Worm (Caenorhabditis elegans) whole organism, L1 larva: ENCODE measurements around the gene W01C8.1.

Experiments used
- C16A3.4 ChIP-seq: fragments of 150-350 bp; optimal IDR thresholded peaks from 2 replicates; lab custom pipeline; 2014; ENCODE audit warnings: missing biosample characterization, missing genetic modification characterization
- C34B4.2 ChIP-seq: sonication (generic microtip); optimal IDR thresholded peaks from 2 replicates; lab custom pipeline; 2017; ENCODE audit warnings: mild to moderate bottlenecking, missing genetic modification characterization, missing compliant biosample characterization
- ama-1 ChIP-seq: fragments of 150-350 bp; optimal IDR thresholded peaks from 2 replicates; lab custom pipeline; 2014
- blmp-1 ChIP-seq: fragments of 150-350 bp; optimal IDR thresholded peaks from 2 replicates; lab custom pipeline; 2014; ENCODE audit warnings: missing biosample characterization, missing genetic modification characterization
- efl-1 ChIP-seq, 4 experiments: fragments of 150-350 bp; optimal IDR thresholded peaks in 3 of 4; peaks in 1 of 4; 1 replicate in 1 of 4; 2 replicates in 3 of 4; lab custom pipeline; 2014; ENCODE audit warnings: missing biosample characterization in 2 of 4, missing genetic modification characterization in 2 of 4, missing genetic modification reagents in 2 of 4
- efl-3 ChIP-seq: fragments of 200-800 bp; sonication (Bioruptor generic); optimal IDR thresholded peaks from 2 replicates; lab custom pipeline; 2018; ENCODE audit warnings: mild to moderate bottlenecking, missing genetic modification characterization, missing compliant biosample characterization
- elt-2 ChIP-seq: sonication (generic microtip); optimal IDR thresholded peaks from 2 replicates; lab custom pipeline; 2016; ENCODE audit warnings: missing genetic modification characterization, mild to moderate bottlenecking, inconsistent platforms, missing compliant biosample characterization, missing genetic modification reagents
- elt-3 ChIP-seq, 6 experiments: fragments of 150-350 bp in 1 of 6; sonication (generic microtip); optimal IDR thresholded peaks; 2 replicates each; lab custom pipeline; 2017 to 2018; ENCODE audit warnings: missing biosample characterization in 6 of 6, missing genetic modification characterization in 6 of 6, inconsistent platforms in 1 of 6
- fkh-8 ChIP-seq: sonication (generic microtip); optimal IDR thresholded peaks from 2 replicates; lab custom pipeline; 2016; ENCODE audit warnings: mild to moderate bottlenecking, missing genetic modification characterization, missing compliant biosample characterization
- lin-13 ChIP-seq: fragments of 150-350 bp; optimal IDR thresholded peaks from 2 replicates; lab custom pipeline; 2014; ENCODE audit warnings: missing biosample characterization, missing genetic modification reagents, missing genetic modification characterization
- lin-14 ChIP-seq: fragments of 200-800 bp; sonication (Bioruptor generic); optimal IDR thresholded peaks from 2 replicates; lab custom pipeline; 2018; ENCODE audit warnings: mild to moderate bottlenecking, missing genetic modification characterization, moderate library complexity, missing compliant biosample characterization
- lin-35 ChIP-seq, 2 experiments: fragments of 150-350 bp; optimal IDR thresholded peaks; 2 replicates each; lab custom pipeline; 2014; ENCODE audit warnings: missing biosample characterization in 2 of 2, missing genetic modification characterization in 2 of 2, missing genetic modification reagents in 2 of 2
- lsy-2 ChIP-seq, 2 experiments: fragments of 150-350 bp; optimal IDR thresholded peaks; 2 replicates each; lab custom pipeline; 2014; ENCODE audit warnings: missing biosample characterization in 2 of 2, missing genetic modification characterization in 2 of 2
- mdl-1 ChIP-seq, 2 experiments: fragments of 150-350 bp; optimal IDR thresholded peaks; 2 replicates each; lab custom pipeline; 2014 to 2017; ENCODE audit warnings: missing biosample characterization in 2 of 2, missing genetic modification characterization in 2 of 2, inconsistent platforms in 1 of 2
- nhr-12 ChIP-seq: sonication (generic microtip); optimal IDR thresholded peaks from 2 replicates; lab custom pipeline; 2017; ENCODE audit warnings: missing biosample characterization, missing genetic modification characterization
- nhr-19 ChIP-seq: fragments of 200-800 bp; sonication (Bioruptor generic); conservative IDR thresholded peaks from 2 replicates; pipeline ENCODE4 v1.3.6; 2022; ENCODE audit warnings: missing genetic modification characterization, missing compliant biosample characterization
- nhr-20 ChIP-seq: sonication (generic microtip); optimal IDR thresholded peaks from 2 replicates; lab custom pipeline; 2016; ENCODE audit warnings: mild to moderate bottlenecking, missing genetic modification characterization, missing compliant biosample characterization
- nhr-28 ChIP-seq: fragments of 150-350 bp; optimal IDR thresholded peaks from 2 replicates; lab custom pipeline; 2014; ENCODE audit warnings: missing biosample characterization, missing genetic modification characterization
- nhr-71 ChIP-seq: sonication (generic microtip); optimal IDR thresholded peaks from 2 replicates; lab custom pipeline; 2016; ENCODE audit warnings: mild to moderate bottlenecking, missing genetic modification characterization, moderate library complexity, missing compliant biosample characterization
- nhr-77 ChIP-seq: fragments of 150-350 bp; optimal IDR thresholded peaks from 2 replicates; lab custom pipeline; 2014; ENCODE audit warnings: missing biosample characterization, missing genetic modification characterization
- nhr-85 ChIP-seq: sonication (generic microtip); peaks from one replicate; lab custom pipeline; 2016; ENCODE audit warnings: missing genetic modification characterization, inconsistent platforms, missing compliant biosample characterization
- nhr-90 ChIP-seq: sonication (generic microtip); optimal IDR thresholded peaks from 2 replicates; lab custom pipeline; 2016; ENCODE audit warnings: mild to moderate bottlenecking, missing genetic modification characterization, missing compliant biosample characterization; ENCODE audit not compliant: poor library complexity
- pax-3 ChIP-seq: fragments of 200-800 bp; sonication (Bioruptor generic); optimal IDR thresholded peaks from 2 replicates; lab custom pipeline; 2018; ENCODE audit warnings: mild to moderate bottlenecking, missing genetic modification characterization, moderate library complexity, missing compliant biosample characterization
- pqm-1 ChIP-seq: sonication (generic microtip); optimal IDR thresholded peaks from 3 replicates; lab custom pipeline; 2017; ENCODE audit warnings: missing biosample characterization, missing genetic modification characterization
- skn-1 ChIP-seq: fragments of 150-350 bp; optimal IDR thresholded peaks from 2 replicates; lab custom pipeline; 2014; ENCODE audit warnings: missing biosample characterization, missing genetic modification characterization
- swsn-7 ChIP-seq: sonication (generic microtip); optimal IDR thresholded peaks from 2 replicates; lab custom pipeline; 2016; ENCODE audit warnings: missing genetic modification characterization, missing compliant biosample characterization
- tlp-1 ChIP-seq: fragments of 150-350 bp; optimal IDR thresholded peaks from 2 replicates; lab custom pipeline; 2014; ENCODE audit warnings: missing biosample characterization, missing genetic modification characterization
- unc-130 ChIP-seq: fragments of 150-350 bp; optimal IDR thresholded peaks from 2 replicates; lab custom pipeline; 2017; ENCODE audit warnings: missing biosample characterization, missing genetic modification characterization, inconsistent platforms
- unc-30 ChIP-seq: sonication (generic microtip); optimal IDR thresholded peaks from 2 replicates; lab custom pipeline; 2017; ENCODE audit warnings: missing biosample characterization, missing genetic modification characterization
- unc-62 ChIP-seq: fragments of 150-350 bp; optimal IDR thresholded peaks from 2 replicates; lab custom pipeline; 2014; ENCODE audit warnings: missing biosample characterization, missing genetic modification reagents, missing genetic modification characterization
- zip-4 ChIP-seq: fragments of 200-800 bp; sonication (Bioruptor generic); optimal IDR thresholded peaks from 2 replicates; lab custom pipeline; 2018; ENCODE audit warnings: mild to moderate bottlenecking, missing genetic modification characterization, moderate library complexity, missing compliant biosample characterization
- ztf-4 ChIP-seq: fragments of 150-350 bp; optimal IDR thresholded peaks from 2 replicates; lab custom pipeline; 2014; ENCODE audit warnings: missing biosample characterization, missing genetic modification characterization

W01C8.1 gene

DNA sequence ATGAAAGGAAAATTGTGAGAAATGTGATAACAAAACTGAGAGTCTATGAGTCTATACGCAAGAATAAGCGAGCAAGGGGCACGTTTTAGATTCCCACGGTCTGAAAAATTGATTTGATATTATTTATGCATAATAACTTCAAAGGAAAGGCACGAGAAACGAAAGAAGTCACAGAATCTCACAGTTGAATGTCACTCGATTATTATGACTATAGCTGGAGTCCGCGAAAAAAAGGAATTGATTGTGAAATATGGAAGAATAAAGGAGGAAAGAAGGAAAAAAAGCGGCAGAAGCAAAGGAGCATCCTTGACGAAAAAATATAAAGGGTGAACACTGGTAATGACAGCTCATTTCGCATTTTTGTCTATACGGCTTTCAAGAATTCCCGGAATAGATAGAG lies 18.4 kb downstream of the W01C8.1 start, which contains the start of gene cat-1:
cat-1 (minus strand) TSS at position 101 of the 400 bp plus-strand sequence.
- TF ChIP-seq zip-4 (GFP tag; lab: Kevin White, UChicago), result no peak
- no peak for TF ChIP-seq elt-2 (tag; lab: Kevin White, UChicago)
- no peak for TF ChIP-seq pax-3
- no peak for TF ChIP-seq nhr-12
- TF ChIP-seq lin-13 (GFP tag; lab: Kevin White, UChicago), result no peak
- no peak for TF ChIP-seq ztf-4 (tag; lab: Kevin White, UChicago)
- no peak for TF ChIP-seq pqm-1
- no peak for TF ChIP-seq C16A3.4 (tag; lab: Kevin White, UChicago)

DNA sequence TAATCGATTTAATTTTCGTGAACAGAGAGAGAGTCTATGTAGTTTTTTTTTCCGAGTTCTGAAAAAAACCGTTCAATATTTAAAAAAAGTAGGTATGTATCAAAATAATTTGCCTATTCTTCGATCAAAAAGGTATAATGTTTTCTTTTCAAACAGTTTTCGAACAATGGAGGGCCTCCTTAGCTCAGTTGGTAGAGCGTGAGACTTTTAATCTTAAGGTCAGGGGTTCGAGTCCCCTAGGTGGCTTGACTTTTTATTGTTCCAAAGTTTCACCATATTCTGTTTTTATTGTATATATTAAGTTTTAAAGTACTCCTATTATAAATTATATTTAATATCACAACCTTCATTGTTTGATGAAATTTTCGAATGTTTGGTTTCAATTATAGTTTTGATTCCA lies 21.3 kb downstream of the W01C8.1 start:
- TF ChIP-seq nhr-90 (tag; lab: Kevin White, UChicago), result peak; percentile 46
- peak; percentile 5 for TF ChIP-seq elt-2 (tag; lab: Kevin White, UChicago)
- no peak for TF ChIP-seq unc-62 (GFP tag; lab: Kevin White, UChicago)
- peak; percentile 51 for TF ChIP-seq nhr-85
- peak in 1 of 2 experiments; percentile 22 for TF ChIP-seq lin-35 (GFP tag; optimal IDR thresholded peaks at IDR 0.05; lab: Kevin White, UChicago)
- TF ChIP-seq nhr-28, result no peak

DNA sequence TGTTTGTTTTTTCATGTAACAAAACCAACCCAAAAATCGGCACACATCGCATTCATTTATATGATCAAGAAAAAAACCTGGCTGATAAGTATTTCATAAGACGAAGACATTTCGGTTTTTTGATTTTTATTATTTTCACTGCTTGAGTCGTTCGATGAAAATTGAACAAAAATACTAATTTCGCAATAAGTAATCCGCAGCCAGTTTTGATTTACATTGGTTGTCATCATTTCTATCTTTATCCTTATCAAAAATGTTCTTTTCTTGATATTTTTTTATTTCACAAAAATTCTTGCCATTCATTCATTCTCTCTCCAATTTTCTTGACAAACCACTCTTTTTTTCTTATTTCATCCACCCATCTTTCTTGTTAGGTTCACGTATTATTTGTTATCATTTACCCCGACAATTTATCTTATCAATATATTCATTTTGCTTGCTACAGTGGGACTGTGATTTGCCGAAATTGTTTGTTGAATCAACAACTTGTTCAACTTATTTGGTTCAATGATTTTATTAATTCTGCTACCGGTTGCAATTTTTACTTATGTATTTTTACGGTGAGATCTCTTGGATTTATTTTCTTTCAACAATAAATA lies 22.0 kb downstream of the W01C8.1 start, which contains the start of gene cyp-43A1:
cyp-43A1 (plus strand) TSS at position 446 of the 599 bp plus-strand sequence.
- TF ChIP-seq nhr-20 (tag; lab: Kevin White, UChicago) (peak; percentile 6), blmp-1 (tag; lab: Kevin White, UChicago) (peak; percentile 7), elt-3 (tag; optimal IDR thresholded peaks at IDR 0.05; lab: Kevin White, UChicago) (peak in 4 of 6 experiments; percentile 61 to 78 (median 68)), elt-2 (tag; lab: Kevin White, UChicago) (peak; percentile 62), skn-1 (tag; lab: Kevin White, UChicago) (peak; percentile 60), nhr-19 (GFP tag; lab: Robert Waterston, UW) (no peak), tlp-1 (tag; lab: Kevin White, UChicago) (no peak), lin-14 (GFP tag; lab: Kevin White, UChicago) (peak; percentile 26)
- TF ChIP-seq, all 84 proteins: peak for 6

DNA sequence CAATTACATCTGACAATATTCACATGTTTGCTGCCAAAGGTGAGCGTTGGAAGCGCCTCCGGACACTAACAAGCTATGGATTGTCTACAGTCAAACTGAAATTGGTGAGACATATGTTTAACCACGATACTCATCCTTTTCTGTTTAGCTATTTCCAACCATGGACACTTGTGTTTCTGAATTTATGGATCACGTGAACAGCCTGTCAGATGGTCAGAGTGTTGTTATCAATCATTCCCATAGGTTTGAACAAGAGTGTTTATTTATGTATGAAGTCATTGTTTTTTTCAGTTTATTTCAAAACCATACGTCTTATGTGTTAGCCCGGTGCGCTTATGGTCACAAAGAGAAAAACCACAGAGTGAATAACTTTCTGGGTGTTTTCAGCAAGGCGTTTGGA lies 23.2 kb downstream of the W01C8.1 start:
- TF ChIP-seq lsy-2 (tag; optimal IDR thresholded peaks at IDR 0.05; lab: Kevin White, UChicago) (no peak), nhr-90 (tag; lab: Kevin White, UChicago) (peak; percentile 27), nhr-71 (tag; lab: Kevin White, UChicago) (peak; percentile 35), lin-35 (GFP tag; optimal IDR thresholded peaks at IDR 0.05; lab: Kevin White, UChicago) (peak in 1 of 2 experiments; percentile 53), efl-3 (GFP tag; lab: Kevin White, UChicago) (no peak), efl-1 (optimal IDR thresholded peaks at IDR 0.05; lab: Kevin White, UChicago) (no peak), efl-1 (GFP tag; optimal IDR thresholded peaks at IDR 0.05 in 1 of 2; lab: Kevin White, UChicago) (peak in 1 of 2 experiments; percentile 29), ama-1 (lab: Kevin White, UChicago) (no peak), elt-3 (tag; optimal IDR thresholded peaks at IDR 0.05; lab: Kevin White, UChicago) (peak in 1 of 6 experiments; percentile 24), unc-30 (tag; lab: Kevin White, UChicago) (no peak), fkh-8 (no peak), nhr-28 (no peak), nhr-20 (tag; lab: Kevin White, UChicago) (peak; percentile 36)

DNA sequence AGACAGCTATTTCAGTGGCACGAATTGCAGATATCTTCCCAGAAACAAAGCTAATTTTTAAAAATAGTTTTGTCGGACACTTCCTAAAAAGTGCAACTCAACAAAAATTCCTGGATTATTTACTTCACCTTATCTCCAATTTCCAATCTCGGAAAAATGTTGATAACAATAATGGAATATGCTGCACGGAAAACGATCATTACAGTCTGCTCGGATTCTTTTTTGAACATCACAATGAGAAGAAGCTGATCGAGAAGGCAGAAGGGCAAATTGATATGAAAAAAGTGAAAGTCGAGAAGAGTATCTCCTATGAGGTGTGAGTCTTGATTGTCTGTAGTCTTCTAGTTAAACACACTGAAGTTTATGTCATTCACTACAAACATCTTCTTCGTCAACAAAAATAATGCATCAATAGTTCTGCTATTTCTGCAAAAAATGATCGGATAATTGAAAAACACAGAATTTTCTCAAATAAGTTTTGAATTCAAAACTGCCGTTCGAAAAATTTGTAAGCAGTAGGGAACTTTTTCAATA lies 23.7 kb downstream of the W01C8.1 start:
- TF ChIP-seq efl-1 (optimal IDR thresholded peaks at IDR 0.05; lab: Kevin White, UChicago) (no peak), efl-1 (GFP tag; optimal IDR thresholded peaks at IDR 0.05 in 1 of 2; lab: Kevin White, UChicago) (peak in 1 of 2 experiments; percentile 18), mdl-1 (tag; optimal IDR thresholded peaks at IDR 0.05; lab: Kevin White, UChicago) (no peak), elt-2 (tag; lab: Kevin White, UChicago) (peak; percentile 22)

DNA sequence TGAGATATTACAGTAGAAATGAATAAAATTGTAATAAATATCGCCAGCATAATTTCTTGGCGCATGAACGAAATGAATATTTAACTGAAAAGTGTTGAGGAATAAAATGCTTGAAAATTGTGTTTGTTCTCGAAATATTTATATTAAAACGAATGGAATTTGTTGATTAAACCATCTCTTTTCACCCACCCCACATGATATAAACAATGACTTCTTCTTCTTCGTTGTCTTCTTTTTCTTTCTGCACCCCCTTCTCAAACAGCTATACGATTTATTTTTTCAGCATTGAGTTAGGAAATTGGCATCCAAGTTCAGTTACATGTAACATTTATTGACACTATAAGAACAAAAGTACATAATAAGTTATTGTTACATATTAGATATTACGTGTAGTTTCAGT lies 27.9 kb downstream of the W01C8.1 start, which contains the start of gene C41G11.1:
C41G11.1 (minus strand) TSS at position 101 of the 400 bp plus-strand sequence.
- TF ChIP-seq nhr-77 (tag; lab: Kevin White, UChicago) (no peak), unc-130 (tag; lab: Kevin White, UChicago) (no peak), swsn-7 (tag; lab: Kevin White, UChicago) (no peak), C34B4.2 (no peak)
